Worm (Caenorhabditis elegans) whole organism, L4/young adult: ENCODE results near the gene grsp-4.

Experiments used
- W03F9.2 ChIP-seq: fragments of 150-350 bp; optimal IDR thresholded peaks from 2 replicates; lab custom pipeline; 2014; ENCODE audit warnings: missing biosample characterization, missing genetic modification characterization
- him-1 ChIP-seq: sonication (generic microtip); optimal IDR thresholded peaks from 2 replicates; lab custom pipeline; 2016; ENCODE audit warnings: missing genotype, missing genetic modification reagents, missing genetic modification characterization, missing compliant biosample characterization

- TF ChIP-seq him-1 (tag; lab: Kevin White, UChicago) (no peak), W03F9.2 (no peak)
Measured at ce11 chrV:7598269-7598668, 26.5 kb upstream of the grsp-4 start, which contains the start of gene C50E3.7.
